Fruit fly (Drosophila melanogaster) S2 (cell line): ENCODE measurements around the gene CG33978.

Experiments used
- CG8478 ChIP-seq: fragments of >200 bp; optimal IDR thresholded peaks from 2 replicates; lab custom pipeline; 2018
- CTCF ChIP-seq, 2 experiments: fragments of >200 bp; optimal IDR thresholded peaks; 2 replicates each; lab custom pipeline; 2018

DNA sequence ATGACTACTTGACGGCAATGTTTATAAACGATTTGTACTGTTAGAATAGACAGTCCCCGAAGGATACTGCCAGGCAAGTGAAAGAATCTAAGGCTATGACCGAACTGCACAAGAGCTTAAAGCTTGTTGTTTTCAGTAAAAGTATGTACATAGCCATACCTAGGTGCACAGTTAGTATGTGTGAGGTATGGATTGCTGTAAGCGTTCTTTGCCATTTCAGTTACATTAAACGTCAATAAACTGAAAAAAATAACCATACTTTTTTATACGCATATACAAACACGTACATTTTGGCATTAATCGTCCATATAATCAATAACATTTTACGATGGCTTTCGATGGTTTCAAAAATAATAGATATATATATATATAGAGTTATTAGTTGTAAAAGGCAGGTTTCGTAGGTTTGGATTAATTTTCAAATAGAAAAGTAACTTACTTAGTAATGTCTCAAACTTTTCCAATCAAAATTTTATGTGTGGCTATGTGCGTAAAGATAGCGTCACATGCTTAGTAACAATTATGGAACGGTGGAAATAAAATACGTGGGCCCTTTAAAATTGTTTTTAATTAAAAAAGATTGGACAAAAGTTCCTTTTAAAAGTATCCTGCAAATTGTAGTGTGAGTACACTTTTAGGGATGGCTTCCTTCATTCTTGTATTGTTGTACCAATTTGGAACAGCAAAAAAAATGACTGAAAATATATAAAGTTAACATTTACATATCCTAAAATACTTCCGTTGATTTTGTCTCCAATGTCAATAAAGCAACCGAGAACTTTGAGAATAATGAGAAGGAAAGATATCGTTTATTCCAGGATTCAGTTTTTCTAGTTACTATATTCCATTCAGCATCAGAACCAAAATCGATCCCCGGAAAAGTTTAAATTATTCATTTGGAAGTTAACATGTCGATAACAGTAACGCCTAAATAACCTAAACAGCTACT lies 18.2 kb upstream of the CG33978 start, which contains the start of gene Abcd1:
- TF ChIP-seq CG8478 (no peak), CTCF (optimal IDR thresholded peaks at IDR 0.05; lab: Kevin White, UChicago) (no peak)
